Fruit fly (Drosophila melanogaster) whole organism, wandering third instar larva: ENCODE measurements around the gene sba.
A peak's percentile ranks its signal among the peaks of the same experiment; 100 is the strongest.
"Not testable (repeated sequence)": the region's sequence is repeated elsewhere in the genome, so short reads cannot be mapped to it uniquely, and the experiment has no call there.

Experiments
- Dfd ChIP-seq: fragments of >200 bp; optimal IDR thresholded peaks from 2 replicates; lab custom pipeline; 2017; ENCODE audit warnings: missing biosample characterization, missing genetic modification characterization
- sv ChIP-seq: fragments of 200-800 bp; sonication (Bioruptor generic); optimal IDR thresholded peaks from 3 replicates; lab custom pipeline; 2016; ENCODE audit warnings: missing biosample characterization, missing genetic modification characterization
- usp ChIP-seq: fragments of >200 bp; optimal IDR thresholded peaks from 2 replicates; lab custom pipeline; 2017; ENCODE audit warnings: missing biosample characterization, missing genetic modification characterization
- woc ChIP-seq: sonication (Bioruptor generic); optimal IDR thresholded peaks from 2 replicates; lab custom pipeline; 2016; ENCODE audit warnings: missing biosample characterization, mild to moderate bottlenecking, missing genetic modification characterization

DNA sequence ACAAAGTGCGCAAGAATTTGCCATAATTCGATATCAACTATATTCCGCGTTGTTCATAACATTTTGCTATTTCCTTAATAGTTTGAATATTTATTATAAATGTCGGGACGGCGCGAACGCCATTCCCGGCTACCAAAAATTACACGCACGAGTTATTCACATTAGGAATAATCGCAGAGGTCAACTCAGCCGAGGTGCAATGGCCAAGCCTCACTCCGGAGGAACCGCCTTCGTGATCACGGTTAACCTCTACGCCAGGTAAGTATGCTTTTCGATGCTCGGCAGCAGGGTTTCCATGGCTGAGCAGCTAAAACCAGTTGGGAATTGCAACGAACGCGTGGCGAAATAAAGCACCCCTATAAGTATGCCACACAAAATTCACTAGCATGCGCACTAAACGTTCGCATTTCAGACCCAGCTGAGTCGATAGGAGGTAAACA is 63.4 kb downstream of the sba start:
- TF ChIP-seq usp (GFP tag; lab: Kevin White, UChicago); Dfd: not testable (repeated sequence)
- peak; percentile 42 for TF ChIP-seq sv (GFP tag; lab: Kevin White, UChicago)
- TF ChIP-seq woc, result peak; percentile 42
